Fruit fly (Drosophila melanogaster) whole organism, pupa: ENCODE results near the gene ATPsynepsilonL.

Experiments used
- CG15710 ChIP-seq: fragments of 200-800 bp; sonication (Bioruptor generic); optimal IDR thresholded peaks from 2 replicates; lab custom pipeline; 2018; ENCODE audit warnings: missing biosample characterization, mild to moderate bottlenecking, missing genetic modification characterization, moderate library complexity
- CG4496 ChIP-seq: fragments of 200-800 bp; sonication (Bioruptor generic); IDR thresholded peaks from 3 replicates; pipeline ENCODE4 v1.3.6; 2022; ENCODE audit warnings: missing biosample characterization, missing genetic modification characterization

DNA sequence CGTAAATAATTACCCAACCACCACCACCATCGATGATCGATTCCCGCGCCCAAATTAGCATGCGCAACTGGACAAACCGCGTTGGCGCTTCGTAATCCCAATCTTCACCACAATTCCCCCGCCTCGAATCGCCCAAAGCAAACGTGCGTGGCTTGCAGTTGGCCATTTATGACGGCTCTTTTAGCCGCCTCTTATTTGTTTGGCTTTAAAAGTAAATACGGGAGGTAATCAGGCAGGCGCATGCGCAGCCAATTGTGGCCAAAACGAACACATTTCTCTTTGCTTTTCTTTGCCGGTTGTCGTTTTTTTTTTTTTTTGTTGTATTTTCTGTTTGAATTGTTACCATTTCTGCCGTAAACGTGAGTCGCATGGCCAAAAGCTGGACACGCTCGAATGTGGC, 29.0 kb downstream of the ATPsynepsilonL start:
- no peak for TF ChIP-seq CG4496 (GFP tag; lab: Robert Waterston, UW)
- no peak for TF ChIP-seq CG15710 (tag; lab: Kevin White, UChicago)
